Worm (Caenorhabditis elegans): ENCODE results near the gene F45B8.5.

ce11 chrX:14951797-14952196 is 14.1 kb upstream of the F45B8.5 start:
- TF ChIP-seq egl-27 (tag; optimal IDR thresholded peaks at IDR 0.05) (no peak), lsy-2 (tag; optimal IDR thresholded peaks at IDR 0.05) (no peak), ZK546.5 (tag; optimal IDR thresholded peaks at IDR 0.05) (no peak), fos-1 (tag; optimal IDR thresholded peaks at IDR 0.05) (no peak), lin-39 (tag; optimal IDR thresholded peaks at IDR 0.05) (no peak), ztf-11 (tag; optimal IDR thresholded peaks at IDR 0.05) (no peak), skn-1 (tag; optimal IDR thresholded peaks at IDR 0.05) (no peak), unc-62 (GFP tag; optimal IDR thresholded peaks at IDR 0.05) (no peak), zag-1 (tag; optimal IDR thresholded peaks at IDR 0.05) (no peak), ztf-4 (tag; optimal IDR thresholded peaks at IDR 0.05) (no peak)

Data from whole organism, L2 larva.